Fruit fly (Drosophila melanogaster) whole organism: Measurements from ENCODE around the gene Serinc.

ENCODE experiments used
- CG8478 ChIP-seq: fragments of >200 bp; optimal IDR thresholded peaks from 2 replicates; lab custom pipeline; 2018; ENCODE audit warnings: inconsistent platforms
- Dll ChIP-seq: fragments of >200 bp; optimal IDR thresholded peaks from 2 replicates; lab custom pipeline; 2017
- EcR ChIP-seq, 2 experiments: fragments of >200 bp; optimal IDR thresholded peaks; 2 replicates each; lab custom pipeline; 2017; ENCODE audit warnings: missing biosample characterization in 2 of 2, missing genetic modification characterization in 2 of 2, missing genetic modification reagents in 2 of 2
- pan ChIP-seq: fragments of >200 bp; optimal IDR thresholded peaks from 2 replicates; lab custom pipeline; 2017
- psq ChIP-seq: fragments of >200 bp; optimal IDR thresholded peaks from 2 replicates; lab custom pipeline; 2017
- usp ChIP-seq: fragments of >200 bp; optimal IDR thresholded peaks from 2 replicates; lab custom pipeline; 2017; ENCODE audit warnings: missing biosample characterization, missing genetic modification characterization, mixed read lengths

Gene Serinc

DNA sequence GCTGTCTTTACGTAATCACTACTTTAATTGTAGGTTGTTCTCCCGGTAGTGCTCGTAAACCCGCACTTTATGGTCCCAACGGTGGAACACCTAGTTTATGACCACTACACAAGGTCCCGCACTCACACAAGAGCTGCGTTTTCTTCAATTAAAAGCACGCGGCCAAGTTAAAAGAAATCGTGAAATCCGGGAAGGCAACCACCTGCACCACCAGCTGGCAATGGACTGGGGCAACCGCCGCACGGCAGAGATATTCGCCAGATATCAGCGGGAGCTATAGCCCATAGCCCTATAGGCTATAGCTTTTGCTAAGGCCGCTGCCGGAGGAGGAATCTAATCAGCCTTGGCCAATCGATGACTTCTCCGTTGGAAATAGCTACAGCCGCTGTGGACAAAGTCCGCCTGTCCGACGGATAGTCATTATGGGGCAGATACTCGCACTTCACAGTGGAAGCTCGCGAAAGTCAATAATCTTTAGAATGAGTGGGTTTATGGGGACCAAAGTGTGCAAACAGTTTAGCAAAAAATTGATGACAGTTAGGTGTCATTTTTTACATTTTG, 28.3 kb upstream of the Serinc start:
- TF ChIP-seq Dll (lab: Kevin White, UChicago) (no peak), CG8478 (lab: Kevin White, UChicago) (no peak), psq (lab: Kevin White, UChicago) (no peak), pan (lab: Kevin White, UChicago) (no peak), EcR (GFP tag; optimal IDR thresholded peaks at IDR 0.05; lab: Kevin White, UChicago) (no peak), usp (no peak)

- no peak for TF ChIP-seq EcR (GFP tag; optimal IDR thresholded peaks at IDR 0.05; lab: Kevin White, UChicago)
These were observed 27.2 kb upstream of the Serinc start for dm6 chr3L:16385252-16385879.

DNA sequence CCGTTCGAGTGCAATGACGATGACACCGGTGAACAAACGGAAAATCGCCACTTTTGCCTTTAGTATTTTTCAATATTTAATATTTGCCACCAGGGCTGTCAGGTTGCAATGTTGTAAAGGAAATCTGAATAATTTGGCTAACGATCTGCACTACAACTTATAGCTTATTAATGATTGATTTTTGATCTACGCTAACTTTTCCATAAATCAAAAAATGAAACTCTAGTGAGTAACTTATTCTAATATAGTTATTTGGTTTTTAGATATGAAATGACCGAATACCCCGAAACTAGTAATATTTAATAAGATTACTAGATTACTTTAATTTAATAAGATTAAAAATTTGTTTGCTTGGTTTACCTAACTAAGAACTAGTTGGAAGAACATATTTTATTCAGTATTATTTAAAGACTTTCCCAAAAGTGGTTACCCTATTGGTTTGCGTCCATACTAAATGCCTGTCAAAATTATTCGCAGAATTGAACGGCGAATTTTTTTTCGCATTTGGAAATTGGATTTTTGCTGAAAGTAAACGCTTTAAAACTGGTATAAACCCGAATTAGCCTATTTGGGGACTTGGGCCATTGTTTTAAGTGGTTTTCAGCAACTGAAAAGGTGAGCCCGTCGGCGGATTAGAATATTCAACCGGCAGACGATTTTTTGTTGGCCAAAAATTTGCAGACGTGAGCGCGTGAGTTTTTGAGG, 26.5 kb upstream of the Serinc start, which contains the start of the genes Agpat3 and RAF2:
Agpat3 (minus strand) TSS at position 78 of the 705 bp plus-strand sequence.
RAF2 (plus strand) TSS at position 448 of the 705 bp plus-strand sequence.
- TF ChIP-seq EcR (GFP tag; optimal IDR thresholded peaks at IDR 0.05; lab: Kevin White, UChicago): no peak

dm6 chr3L:16390793-16391192, 21.7 kb upstream of the Serinc start:
- TF ChIP-seq pan (lab: Kevin White, UChicago) (no peak), psq (lab: Kevin White, UChicago) (no peak), CG8478 (lab: Kevin White, UChicago) (no peak), EcR (GFP tag; optimal IDR thresholded peaks at IDR 0.05; lab: Kevin White, UChicago) (no peak)

- TF ChIP-seq CG8478 (lab: Kevin White, UChicago): no peak
- no peak for TF ChIP-seq pan (lab: Kevin White, UChicago)
- TF ChIP-seq Dll (lab: Kevin White, UChicago): no peak
- no peak for TF ChIP-seq usp
- TF ChIP-seq psq (lab: Kevin White, UChicago): no peak
- TF ChIP-seq EcR (GFP tag; optimal IDR thresholded peaks at IDR 0.05; lab: Kevin White, UChicago): no peak
These were observed 21.3 kb upstream of the Serinc start for dm6 chr3L:16391257-16391656.

dm6 chr3L:16392203-16392800, 20.2 kb upstream of the Serinc start:
- no peak for TF ChIP-seq pan (lab: Kevin White, UChicago)
- no peak for TF ChIP-seq psq (lab: Kevin White, UChicago)
- no peak for TF ChIP-seq CG8478 (lab: Kevin White, UChicago)
- TF ChIP-seq EcR (GFP tag; optimal IDR thresholded peaks at IDR 0.05; lab: Kevin White, UChicago): no peak
- no peak for TF ChIP-seq Dll (lab: Kevin White, UChicago)
- no peak for TF ChIP-seq usp

DNA sequence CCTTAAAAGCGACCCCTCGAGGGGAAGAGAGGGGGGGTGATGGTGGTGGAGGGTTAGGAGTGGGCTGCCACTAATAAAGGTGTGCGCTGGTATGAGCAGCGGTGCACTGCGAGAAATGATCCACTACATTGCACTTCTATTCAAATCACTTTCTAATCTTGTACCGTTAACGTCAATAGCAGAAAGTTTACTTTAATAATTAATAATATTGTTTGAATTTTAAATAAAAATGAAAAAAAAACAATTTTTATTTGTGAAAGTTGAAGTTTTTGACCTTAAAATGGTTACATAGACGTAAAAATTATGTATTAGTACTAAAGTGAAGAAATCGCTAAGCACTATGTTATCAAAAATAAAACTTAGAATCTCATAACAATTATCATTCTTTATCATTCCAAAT, 19.6 kb upstream of the Serinc start:
- TF ChIP-seq pan (lab: Kevin White, UChicago): no peak
- TF ChIP-seq EcR (GFP tag; optimal IDR thresholded peaks at IDR 0.05; lab: Kevin White, UChicago): no peak
- TF ChIP-seq Dll (lab: Kevin White, UChicago): no peak
- TF ChIP-seq usp: no peak
- no peak for TF ChIP-seq CG8478 (lab: Kevin White, UChicago)
- no peak for TF ChIP-seq psq (lab: Kevin White, UChicago)

dm6 chr3L:16393700-16394099, 18.8 kb upstream of the Serinc start:
- TF ChIP-seq psq (lab: Kevin White, UChicago): no peak
- no peak for TF ChIP-seq Dll (lab: Kevin White, UChicago)
- TF ChIP-seq usp: no peak
- TF ChIP-seq CG8478 (lab: Kevin White, UChicago): no peak
- no peak for TF ChIP-seq pan (lab: Kevin White, UChicago)
- no peak for TF ChIP-seq EcR (GFP tag; optimal IDR thresholded peaks at IDR 0.05; lab: Kevin White, UChicago)

- TF ChIP-seq EcR (GFP tag; optimal IDR thresholded peaks at IDR 0.05; lab: Kevin White, UChicago) (no peak), psq (lab: Kevin White, UChicago) (no peak), Dll (lab: Kevin White, UChicago) (no peak)
These were observed 18.0 kb upstream of the Serinc start, which contains the start of gene Gagr for dm6 chr3L:16394506-16394905. Gene Gagr, plus strand, starts transcription at chr3L:16394586.

DNA sequence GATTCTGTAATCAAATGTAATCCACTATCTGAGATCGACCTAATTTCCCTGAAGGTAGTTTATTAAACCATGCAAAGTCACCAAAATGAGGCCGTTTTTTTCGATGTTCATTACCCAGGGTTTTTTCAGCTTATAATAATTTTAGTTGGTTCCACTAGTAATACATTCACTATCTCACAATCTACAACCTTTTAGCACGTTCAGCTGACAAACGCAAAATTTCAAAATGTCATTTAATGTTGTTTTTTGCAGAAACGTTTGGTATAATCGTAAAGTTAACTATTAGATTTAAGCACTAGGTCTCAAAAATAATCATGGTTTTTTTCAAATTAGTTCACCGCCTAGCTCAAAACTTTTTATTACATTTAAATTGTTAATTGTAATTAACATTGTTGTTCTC, 12.3 kb upstream of the Serinc start, which contains the start of gene CG44836:
CG44836 (minus strand) TSS at position 101 of the 400 bp plus-strand sequence.
- TF ChIP-seq CG8478 (lab: Kevin White, UChicago) (no peak), pan (lab: Kevin White, UChicago) (no peak), usp (no peak), Dll (lab: Kevin White, UChicago) (no peak), psq (lab: Kevin White, UChicago) (no peak), EcR (GFP tag; optimal IDR thresholded peaks at IDR 0.05; lab: Kevin White, UChicago) (no peak)

DNA sequence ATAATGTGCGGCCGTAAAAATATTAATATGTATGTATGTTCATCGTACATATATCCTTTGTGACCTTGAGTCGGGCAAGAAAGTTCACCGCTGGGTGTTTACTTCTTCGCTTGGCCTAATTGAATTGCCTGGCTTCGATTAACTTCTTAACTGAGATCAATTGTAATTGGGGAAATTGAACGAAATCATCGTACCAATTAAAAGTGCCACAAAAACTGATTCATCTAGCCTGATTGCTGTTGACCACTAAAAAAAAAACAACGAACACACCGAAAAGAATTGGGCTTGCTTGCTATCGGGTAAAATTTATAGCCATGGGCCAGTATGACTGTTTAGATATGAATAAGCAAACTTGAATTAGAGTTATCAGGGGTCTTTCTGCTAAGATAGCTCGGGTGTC, 10.3 kb upstream of the Serinc start:
- TF ChIP-seq EcR (GFP tag; optimal IDR thresholded peaks at IDR 0.05; lab: Kevin White, UChicago): no peak
- no peak for TF ChIP-seq psq (lab: Kevin White, UChicago)
- no peak for TF ChIP-seq usp
- no peak for TF ChIP-seq pan (lab: Kevin White, UChicago)
- TF ChIP-seq Dll (lab: Kevin White, UChicago): no peak
- TF ChIP-seq CG8478 (lab: Kevin White, UChicago): no peak
